Worm (Caenorhabditis elegans) whole organism, mixed stage, embryonic: ENCODE results near the gene F22E5.1.

Source experiments
- elt-1 ChIP-seq: sonication (generic microtip); optimal IDR thresholded peaks from 2 replicates; lab custom pipeline; 2017; ENCODE audit warnings: missing genetic modification characterization, mild to moderate bottlenecking, missing compliant biosample characterization, antibody characterized with exemption, moderate library complexity, borderline replicate concordance; ENCODE audit not compliant: insufficient read depth
- lsy-2 ChIP-seq: fragments of 150-350 bp; optimal IDR thresholded peaks from 2 replicates; lab custom pipeline; 2014; ENCODE audit warnings: missing biosample characterization, missing genetic modification characterization
- nhr-12 ChIP-seq: fragments of 150-350 bp; optimal IDR thresholded peaks from 2 replicates; lab custom pipeline; 2014; ENCODE audit warnings: missing biosample characterization, missing genetic modification characterization
- nhr-28 ChIP-seq: fragments of 150-350 bp; optimal IDR thresholded peaks from 2 replicates; lab custom pipeline; 2014; ENCODE audit warnings: missing biosample characterization, missing genetic modification characterization
- snpc-4 ChIP-seq: fragments of 150-350 bp; optimal IDR thresholded peaks from 2 replicates; lab custom pipeline; 2014; ENCODE audit warnings: missing biosample characterization, missing genetic modification characterization
- zip-8 ChIP-seq: fragments of 150-350 bp; optimal IDR thresholded peaks from 2 replicates; lab custom pipeline; 2014; ENCODE audit warnings: missing biosample characterization, missing genetic modification characterization
- ztf-11 ChIP-seq: fragments of 150-350 bp; optimal IDR thresholded peaks from 2 replicates; lab custom pipeline; 2014; ENCODE audit warnings: missing biosample characterization, missing genetic modification characterization

DNA sequence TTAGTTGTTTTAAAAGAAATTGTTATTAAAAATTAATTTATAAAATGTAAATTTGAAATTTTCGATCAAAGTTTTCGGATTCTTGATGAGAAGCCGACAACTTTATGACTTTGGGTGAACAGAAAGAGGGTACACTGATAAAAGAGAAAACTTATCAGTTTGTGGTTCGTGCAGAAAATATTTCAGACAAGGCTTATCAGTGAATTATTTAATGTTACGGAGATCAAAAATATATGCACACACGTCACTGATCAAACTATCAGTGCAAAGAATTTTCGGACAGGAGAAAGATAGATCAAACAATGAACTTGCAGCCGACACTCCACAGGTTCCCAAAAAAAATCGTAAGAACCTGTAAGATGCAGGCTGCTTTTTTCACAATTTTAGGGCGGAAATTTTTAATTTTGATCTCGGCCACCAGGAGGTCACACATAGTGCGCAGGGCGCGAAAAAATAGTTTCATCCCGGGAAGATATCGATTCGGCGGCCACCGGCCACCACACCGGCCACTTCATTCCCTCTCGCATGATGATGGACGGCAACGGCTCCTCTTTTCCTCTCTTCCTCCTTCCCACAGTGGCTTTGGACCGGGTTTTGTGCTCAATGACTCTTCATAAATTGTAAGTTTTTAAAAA, 4.1 kb downstream of the F22E5.1 start, which contains the start of gene F22E5.17:
- TF ChIP-seq nhr-28 (tag; lab: Kevin White, UChicago) = no peak
- TF ChIP-seq ztf-11 (tag; lab: Kevin White, UChicago) = no peak
- no peak for TF ChIP-seq elt-1 (tag; lab: Kevin White, UChicago)
- TF ChIP-seq zip-8 (tag; lab: Kevin White, UChicago) = no peak
- no peak for TF ChIP-seq snpc-4
- TF ChIP-seq nhr-12 = no peak
- TF ChIP-seq lsy-2 (tag; lab: Kevin White, UChicago) = no peak
